Worm (Caenorhabditis elegans): ENCODE measurements around the gene C02H6.1.

DNA sequence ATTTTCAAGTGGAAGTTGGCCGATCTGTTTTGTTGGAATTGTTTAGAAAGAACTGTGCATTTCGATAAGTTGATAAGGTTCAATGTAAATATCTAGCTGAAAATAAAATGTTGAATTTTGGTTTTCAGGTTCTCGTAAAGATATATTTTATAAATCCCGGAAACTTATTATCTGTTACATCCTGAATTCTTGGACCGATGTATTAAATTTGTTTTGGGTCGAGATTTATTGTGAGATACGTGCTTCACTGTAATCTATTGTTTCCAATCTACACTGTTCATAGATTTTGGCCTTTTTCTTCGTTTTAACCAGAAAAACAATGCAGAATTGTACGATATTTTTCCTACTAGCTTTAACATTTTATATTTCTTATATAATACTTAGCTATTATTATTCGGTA is 32.5 kb downstream of the C02H6.1 start, which contains the start of gene C03G6.6:
- TF ChIP-seq ztf-7 (tag; optimal IDR thresholded peaks at IDR 0.05) (no peak), unc-39 (tag; optimal IDR thresholded peaks at IDR 0.05) (no peak), lsy-2 (tag; optimal IDR thresholded peaks at IDR 0.05) (no peak), ama-1 (optimal IDR thresholded peaks at IDR 0.05) (no peak), lin-15B (tag; optimal IDR thresholded peaks at IDR 0.05) (no peak), egl-27 (tag; optimal IDR thresholded peaks at IDR 0.05) (no peak), daf-8 (GFP tag; IDR thresholded peaks at IDR 0.05) (no peak), nhr-42 (GFP tag; IDR thresholded peaks at IDR 0.05) (no peak), snpc-1.2 (GFP tag; IDR thresholded peaks at IDR 0.05) (no peak), unc-62 (GFP tag; optimal IDR thresholded peaks at IDR 0.05 in 1 of 2) (no peak), unc-62 (tag; optimal IDR thresholded peaks at IDR 0.05) (no peak)

Measured in whole organism, L4 larva.